Fruit fly (Drosophila melanogaster): ENCODE results near the gene cpo.

cpo gene

DNA sequence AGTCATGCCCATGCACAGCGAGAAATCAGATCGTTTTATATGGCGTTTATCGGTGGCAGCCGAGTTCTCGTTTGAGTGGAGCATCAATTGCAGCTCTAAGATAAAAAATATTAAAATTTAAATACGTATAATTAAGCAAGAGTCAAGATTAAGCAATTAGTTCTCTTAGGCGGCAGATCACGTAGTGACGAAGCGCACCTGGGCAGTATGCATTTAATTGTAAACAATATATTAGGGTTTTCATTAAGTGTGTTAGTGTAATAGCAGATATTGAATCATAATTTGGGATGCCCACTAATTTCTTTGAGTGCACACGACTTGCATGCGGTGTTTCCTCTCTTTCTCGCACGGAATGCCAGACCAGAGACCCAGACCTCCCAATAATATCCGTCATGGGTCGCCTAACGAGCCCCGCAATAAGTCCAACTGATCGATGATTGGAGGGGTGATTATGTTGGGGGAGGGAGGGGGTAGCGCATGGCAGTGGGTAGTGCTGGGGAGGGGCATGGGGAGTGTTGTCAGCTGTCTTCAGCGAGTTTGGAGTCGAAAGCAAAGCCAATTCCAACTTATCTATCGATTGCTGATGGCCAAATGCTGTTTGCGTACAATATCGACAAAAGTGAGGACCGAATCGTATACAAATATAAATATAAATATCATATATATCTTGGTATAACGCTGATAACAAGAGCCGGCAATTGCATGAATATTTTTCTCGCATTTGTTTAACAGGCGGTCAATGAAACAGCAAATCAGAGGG, 29.9 kb downstream of the cpo start (continued):
- TF ChIP-seq bcd (GFP tag; optimal IDR thresholded peaks at IDR 0.05) (peak; percentile 77), CG30431 (GFP tag; optimal IDR thresholded peaks at IDR 0.05) (peak; percentile 58), sens (GFP tag) (peak; percentile 95), vnd (GFP tag; IDR thresholded peaks at IDR 0.05; ENCODE audit: partially characterized antibody) (no peak), CG6689 (GFP tag; IDR thresholded peaks at IDR 0.05) (peak; percentile 87), Ada2b (GFP tag; IDR thresholded peaks at IDR 0.05) (peak; percentile 48; the same call in 1 of the 2 replicates), CG3281 (GFP tag; optimal IDR thresholded peaks at IDR 0.05) (peak; percentile 46), CG11093 (GFP tag; IDR thresholded peaks at IDR 0.05) (peak; percentile 81; the same call in 2 of the 3 replicates), z (GFP tag; IDR thresholded peaks at IDR 0.05) (no peak), CG30020 (tag; optimal IDR thresholded peaks at IDR 0.05) (peak; percentile 24), pum (GFP tag; optimal IDR thresholded peaks at IDR 0.05) (peak; percentile 42), odd (GFP tag; optimal IDR thresholded peaks at IDR 0.05) (peak; percentile 35), br (optimal IDR thresholded peaks at IDR 0.05) (no peak), oc (tag; optimal IDR thresholded peaks at IDR 0.05) (no peak), ERR (GFP tag; optimal IDR thresholded peaks at IDR 0.05) (no peak), CG8765 (GFP tag; IDR thresholded peaks at IDR 0.05) (0 out of 2 replicates have a peak, but pooled peaks have one; percentile 29), CG1792 (GFP tag; optimal IDR thresholded peaks at IDR 0.05) (peak; percentile 4), Oaz (GFP tag; IDR thresholded peaks at IDR 0.05) (0 out of 2 replicates have a peak, but pooled peaks have one; percentile 27), Doc3 (GFP tag; IDR thresholded peaks at IDR 0.05; ENCODE audit: partially characterized antibody) (no peak), tgo (GFP tag; IDR thresholded peaks at IDR 0.05) (peak; percentile 77), sug (tag; optimal IDR thresholded peaks at IDR 0.05) (peak; percentile 23), ftz-f1 (GFP tag; optimal IDR thresholded peaks at IDR 0.05) (no peak), run (tag; optimal IDR thresholded peaks at IDR 0.05) (peak; percentile 28), ap (GFP tag; IDR thresholded peaks at IDR 0.05) (peak; percentile 50), CkIIα-i1 (GFP tag; IDR thresholded peaks at IDR 0.05) (no peak), CG17829 (tag; optimal IDR thresholded peaks at IDR 0.05) (peak; percentile 81), ro (GFP tag; IDR thresholded peaks at IDR 0.05) (0 out of 2 replicates have a peak, but pooled peaks have one; percentile 31), grn (GFP tag; optimal IDR thresholded peaks at IDR 0.05) (peak; percentile 81), seq (GFP tag; IDR thresholded peaks at IDR 0.05) (peak; percentile 71), CG8388 (GFP tag; optimal IDR thresholded peaks at IDR 0.05) (peak; percentile 79), lov (optimal IDR thresholded peaks at IDR 0.05) (no peak), lov (GFP tag; IDR thresholded peaks at IDR 0.05) (0 out of 3 replicates have a peak, but pooled peaks have one; percentile 59), CG12391 (tag; optimal IDR thresholded peaks at IDR 0.05) (peak; percentile 69), tna (GFP tag; IDR thresholded peaks at IDR 0.05; ENCODE audit: partially characterized antibody) (no peak), CG1647 (GFP tag; optimal IDR thresholded peaks at IDR 0.05) (no peak), Ptx1 (GFP tag; IDR thresholded peaks at IDR 0.05) (peak; percentile 78), Ravus (GFP tag; IDR thresholded peaks at IDR 0.05) (no peak; the same call in 1 of the 2 replicates), repo (GFP tag; optimal IDR thresholded peaks at IDR 0.05) (no peak), CG31224 (GFP tag; IDR thresholded peaks at IDR 0.05) (peak; percentile 42; the same call in 1 of the 2 replicates), CG9817 (tag; optimal IDR thresholded peaks at IDR 0.05) (peak; percentile 40), Gug (GFP tag; IDR thresholded peaks at IDR 0.05) (peak; percentile 64; the same call in 3 of the 4 replicates), CG14050 (GFP tag; IDR thresholded peaks at IDR 0.05) (peak; percentile 41; the same call in 2 of the 3 replicates), CG32767 (GFP tag; IDR thresholded peaks at IDR 0.05) (peak; percentile 74), chm (GFP tag; IDR thresholded peaks at IDR 0.05) (no peak), disco-r (GFP tag; optimal IDR thresholded peaks at IDR 0.05) (no peak), Nf-YB (GFP tag; optimal IDR thresholded peaks at IDR 0.05) (peak; percentile 20), onecut (GFP tag; IDR thresholded peaks at IDR 0.05) (peak; percentile 27; the same call in 1 of the 2 replicates), ci (GFP tag; IDR thresholded peaks at IDR 0.05) (peak; percentile 64; the same call in 2 of the 3 replicates), fd3F (GFP tag; optimal IDR thresholded peaks at IDR 0.05) (peak; percentile 35), Nf-YC (tag; optimal IDR thresholded peaks at IDR 0.05) (peak; percentile 58), CG9932 (GFP tag; IDR thresholded peaks at IDR 0.05) (peak; percentile 50)

All from whole organism, embryonic.